Fruit fly (Drosophila melanogaster) whole organism, embryonic: ENCODE data around the gene CG31099.
A peak's percentile ranks its signal among the peaks of the same experiment; 100 is the strongest.

ENCODE experiments used
- Aef1 ChIP-seq: fragments of 200-800 bp; sonication (Bioruptor generic); IDR thresholded peaks from 3 replicates; pipeline ENCODE4 v1.3.6; 2022; ENCODE audit warnings: missing biosample characterization, missing genetic modification characterization
- BEAF-32 ChIP-seq: fragments of 200-800 bp; sonication (Bioruptor generic); optimal IDR thresholded peaks from 3 replicates; lab custom pipeline; 2017; ENCODE audit warnings: missing biosample characterization, missing genetic modification characterization, mild to moderate bottlenecking, moderate library complexity, missing genetic modification reagents
- CG10147 ChIP-seq: fragments of 200-800 bp; sonication (Bioruptor generic); optimal IDR thresholded peaks from 2 replicates; lab custom pipeline; 2019; ENCODE audit warnings: missing biosample characterization, mild to moderate bottlenecking, missing genetic modification characterization, moderate library complexity
- CG10209 ChIP-seq: fragments of 200-800 bp; sonication (Bioruptor generic); optimal IDR thresholded peaks from 3 replicates; lab custom pipeline; 2017; ENCODE audit warnings: missing biosample characterization, mild to moderate bottlenecking, missing genetic modification characterization, missing genetic modification reagents
- CG10267 ChIP-seq: fragments of 200-800 bp; sonication (Bioruptor generic); optimal IDR thresholded peaks from 2 replicates; lab custom pipeline; 2018; ENCODE audit warnings: missing biosample characterization, mild to moderate bottlenecking, missing genetic modification characterization, moderate library complexity
- CG10274 ChIP-seq: fragments of 200-800 bp; sonication (Bioruptor generic); optimal IDR thresholded peaks from 3 replicates; lab custom pipeline; 2017; ENCODE audit warnings: missing biosample characterization, mild to moderate bottlenecking, missing genetic modification characterization
- CG11695 ChIP-seq: fragments of 200-800 bp; sonication (Bioruptor generic); IDR thresholded peaks from 3 replicates; pipeline ENCODE4 v1.3.6; 2022; ENCODE audit warnings: missing biosample characterization, missing genetic modification characterization
- CG13287 ChIP-seq: fragments of 200-800 bp; sonication (Bioruptor generic); IDR thresholded peaks from 2 replicates; pipeline ENCODE4 v1.3.6; 2022; ENCODE audit warnings: missing biosample characterization, missing genetic modification characterization; ENCODE audit not compliant: partially characterized antibody
- CG2712 ChIP-seq: fragments of 200-800 bp; optimal IDR thresholded peaks from 3 replicates; lab custom pipeline; 2019; ENCODE audit warnings: missing biosample characterization, mild to moderate bottlenecking, missing genetic modification characterization, moderate library complexity
- CG4617 ChIP-seq: fragments of 200-800 bp; sonication (Bioruptor generic); optimal IDR thresholded peaks from 3 replicates; lab custom pipeline; 2016; ENCODE audit warnings: missing biosample characterization, missing genetic modification characterization, borderline replicate concordance
- CG4707 ChIP-seq: fragments of 200-800 bp; sonication (Bioruptor generic); optimal IDR thresholded peaks from 2 replicates; lab custom pipeline; 2018; ENCODE audit warnings: missing biosample characterization, mild to moderate bottlenecking, missing genetic modification characterization, moderate library complexity
- CG6791 ChIP-seq: fragments of 200-800 bp; sonication (Bioruptor generic); IDR thresholded peaks from 3 replicates; pipeline ENCODE4 v1.3.6; 2022; ENCODE audit warnings: missing biosample characterization, missing genetic modification characterization; ENCODE audit not compliant: partially characterized antibody
- CG6813 ChIP-seq: fragments of 200-800 bp; sonication (Bioruptor generic); optimal IDR thresholded peaks from 2 replicates; lab custom pipeline; 2017; ENCODE audit warnings: missing biosample characterization, missing genetic modification characterization, mild to moderate bottlenecking, moderate library complexity, missing genetic modification reagents
- CG7786 ChIP-seq: fragments of 200-800 bp; sonication (Bioruptor generic); optimal IDR thresholded peaks from 2 replicates; lab custom pipeline; 2016; ENCODE audit warnings: missing biosample characterization, missing genetic modification characterization
- CG9727 ChIP-seq: fragments of 200-800 bp; sonication (Bioruptor generic); optimal IDR thresholded peaks from 3 replicates; lab custom pipeline; 2017; ENCODE audit warnings: missing biosample characterization, mild to moderate bottlenecking, missing genetic modification characterization
- CG9797 ChIP-seq: fragments of 200-800 bp; sonication (Bioruptor generic); optimal IDR thresholded peaks from 3 replicates; lab custom pipeline; 2018; ENCODE audit warnings: missing biosample characterization, mild to moderate bottlenecking, missing genetic modification characterization
- CHES-1-like ChIP-seq: fragments of 200-800 bp; sonication (Bioruptor generic); optimal IDR thresholded peaks from 2 replicates; lab custom pipeline; 2016; ENCODE audit warnings: missing biosample characterization, missing genetic modification characterization
- Dll ChIP-seq: fragments of 200-800 bp; sonication (Bioruptor generic); IDR thresholded peaks from 4 replicates; pipeline ENCODE4 v1.3.6; 2022; ENCODE audit warnings: missing biosample characterization, missing genetic modification characterization; ENCODE audit not compliant: partially characterized antibody
- Dp ChIP-seq: fragments of 200-800 bp; sonication (Bioruptor generic); optimal IDR thresholded peaks from 2 replicates; lab custom pipeline; 2018; ENCODE audit warnings: missing biosample characterization, mild to moderate bottlenecking, missing genetic modification characterization, moderate library complexity
- Elba2 ChIP-seq: fragments of 200-800 bp; sonication (Bioruptor generic); optimal IDR thresholded peaks from 3 replicates; lab custom pipeline; 2016; ENCODE audit warnings: missing biosample characterization, missing genetic modification characterization
- MBD-R2 ChIP-seq: fragments of 200-800 bp; sonication (Bioruptor generic); IDR thresholded peaks from 2 replicates; pipeline ENCODE4 v1.3.6; 2022; ENCODE audit warnings: missing biosample characterization, missing genetic modification characterization
- MESR4 ChIP-seq: fragments of 200-800 bp; sonication (Bioruptor generic); optimal IDR thresholded peaks from 2 replicates; lab custom pipeline; 2018; ENCODE audit warnings: missing biosample characterization, mild to moderate bottlenecking, missing genetic modification characterization, moderate library complexity
- Sin3A ChIP-seq: fragments of >200 bp; optimal IDR thresholded peaks from 2 replicates; lab custom pipeline; 2018
- YL-1 ChIP-seq: fragments of 200-800 bp; sonication (Bioruptor generic); optimal IDR thresholded peaks from 3 replicates; lab custom pipeline; 2017; ENCODE audit warnings: missing biosample characterization, mild to moderate bottlenecking, missing genetic modification characterization
- bigmax ChIP-seq: fragments of 200-800 bp; sonication (Bioruptor generic); optimal IDR thresholded peaks from 2 replicates; lab custom pipeline; 2018; ENCODE audit warnings: missing biosample characterization, mild to moderate bottlenecking, missing genetic modification characterization
- chinmo ChIP-seq: fragments of 200-800 bp; sonication (Bioruptor generic); IDR thresholded peaks from 4 replicates; pipeline ENCODE4 v1.3.6; 2022; ENCODE audit warnings: missing biosample characterization, missing genetic modification characterization; ENCODE audit not compliant: partially characterized antibody
- chm ChIP-seq: fragments of 200-800 bp; sonication (Bioruptor generic); IDR thresholded peaks from 2 replicates; pipeline ENCODE4 v1.3.6; 2022; ENCODE audit warnings: missing biosample characterization, missing genetic modification characterization
- ci ChIP-seq: fragments of 200-800 bp; sonication (Bioruptor generic); IDR thresholded peaks from 3 replicates; pipeline ENCODE4 v1.3.6; 2022; ENCODE audit warnings: missing biosample characterization, missing genetic modification characterization
- crp ChIP-seq, 2 experiments: fragments of 200-800 bp; sonication (Bioruptor generic); optimal IDR thresholded peaks; 2 replicates in 1 of 2; 3 replicates in 1 of 2; lab custom pipeline; 2017; ENCODE audit warnings: missing biosample characterization in 2 of 2, missing genetic modification characterization in 2 of 2, mild to moderate bottlenecking in 1 of 2, moderate library complexity in 1 of 2
- fd96Cb ChIP-seq: fragments of 200-800 bp; sonication (Bioruptor generic); optimal IDR thresholded peaks from 2 replicates; lab custom pipeline; 2018; ENCODE audit warnings: missing biosample characterization, mild to moderate bottlenecking, missing genetic modification characterization, moderate library complexity
- gfzf ChIP-seq: fragments of 200-800 bp; sonication (Bioruptor generic); optimal IDR thresholded peaks from 2 replicates; lab custom pipeline; 2016; ENCODE audit warnings: missing biosample characterization, mild to moderate bottlenecking, missing genetic modification characterization, moderate library complexity
- kah ChIP-seq: fragments of 200-800 bp; sonication (Bioruptor generic); optimal IDR thresholded peaks from 2 replicates; lab custom pipeline; 2018; ENCODE audit warnings: missing biosample characterization, mild to moderate bottlenecking, missing genetic modification characterization
- lilli ChIP-seq: fragments of 200-800 bp; sonication (Bioruptor generic); optimal IDR thresholded peaks from 3 replicates; lab custom pipeline; 2016; ENCODE audit warnings: missing biosample characterization, missing genetic modification characterization
- lola ChIP-seq, 3 experiments: fragments of >200 bp in 2 of 3; fragments of 200-800 bp in 1 of 3; sonication (Bioruptor generic) in 1 of 3; optimal IDR thresholded peaks; 2 replicates each; lab custom pipeline; 2017 to 2019; ENCODE audit warnings: missing biosample characterization in 3 of 3, missing genetic modification characterization in 3 of 3, mild to moderate bottlenecking in 1 of 3, moderate library complexity in 1 of 3
- maf-S ChIP-seq: fragments of 200-800 bp; sonication (Bioruptor generic); optimal IDR thresholded peaks from 2 replicates; lab custom pipeline; 2016; ENCODE audit warnings: missing biosample characterization, missing genetic modification characterization
- mld ChIP-seq: fragments of 200-800 bp; sonication (Bioruptor generic); IDR thresholded peaks from 3 replicates; pipeline ENCODE4 v1.3.6; 2022; ENCODE audit warnings: missing biosample characterization, missing genetic modification characterization; ENCODE audit not compliant: partially characterized antibody
- pita ChIP-seq: fragments of 200-800 bp; sonication (Bioruptor generic); optimal IDR thresholded peaks from 2 replicates; lab custom pipeline; 2017; ENCODE audit warnings: missing biosample characterization, mild to moderate bottlenecking, missing genetic modification characterization
- pzg ChIP-seq: fragments of 200-800 bp; sonication (Bioruptor generic); optimal IDR thresholded peaks from 3 replicates; lab custom pipeline; 2018; ENCODE audit warnings: missing biosample characterization, mild to moderate bottlenecking, missing genetic modification characterization, moderate library complexity
- scrt ChIP-seq: fragments of 200-800 bp; sonication (Bioruptor generic); optimal IDR thresholded peaks from 2 replicates; lab custom pipeline; 2018; ENCODE audit warnings: missing biosample characterization, mild to moderate bottlenecking, missing genetic modification characterization, moderate library complexity
- sna ChIP-seq: fragments of 200-800 bp; sonication (Bioruptor generic); IDR thresholded peaks from 2 replicates; pipeline ENCODE4 v1.3.6; 2022; ENCODE audit warnings: missing biosample characterization, missing genetic modification characterization; ENCODE audit not compliant: partially characterized antibody
- stwl ChIP-seq: fragments of 200-800 bp; sonication (Bioruptor generic); optimal IDR thresholded peaks from 3 replicates; lab custom pipeline; 2018; ENCODE audit warnings: missing biosample characterization, mild to moderate bottlenecking, missing genetic modification characterization, moderate library complexity
- ttk ChIP-seq: fragments of 200-800 bp; sonication (Bioruptor generic); IDR thresholded peaks from 2 replicates; pipeline ENCODE4 v2.1.2; 2022; ENCODE audit warnings: missing biosample characterization, missing genetic modification characterization
- tup ChIP-seq: fragments of 200-800 bp; sonication (Bioruptor generic); optimal IDR thresholded peaks from 2 replicates; lab custom pipeline; 2016; ENCODE audit warnings: missing biosample characterization, mild to moderate bottlenecking, missing genetic modification characterization, moderate library complexity
- twi ChIP-seq: fragments of 200-800 bp; optimal IDR thresholded peaks from 2 replicates; lab custom pipeline; 2019; ENCODE audit warnings: missing biosample characterization, mild to moderate bottlenecking, missing genetic modification characterization, moderate library complexity
- unc-4 ChIP-seq: fragments of 200-800 bp; sonication (Bioruptor generic); IDR thresholded peaks from 2 replicates; pipeline ENCODE4 v1.3.6; 2022; ENCODE audit warnings: missing biosample characterization, missing genetic modification characterization; ENCODE audit not compliant: partially characterized antibody
- vvl ChIP-seq: fragments of 200-800 bp; sonication (Bioruptor generic); IDR thresholded peaks from 2 replicates; pipeline ENCODE4 v1.3.6; 2022; ENCODE audit warnings: missing biosample characterization, missing genetic modification characterization

CG31099 gene

dm6 chr3R:25335065-25335464, 24.3 kb upstream of the CG31099 start, which contains the start of the genes CG10669 and CG11902:
Gene CG10669, minus strand, starts transcription at chr3R:25335243.
Gene CG11902, plus strand, starts transcription at chr3R:25335257.
- TF ChIP-seq ttk (GFP tag; lab: Robert Waterston, UW) (no peak), CG9797 (GFP tag; lab: Kevin White, UChicago) (peak; percentile 60), YL-1 (GFP tag; lab: Kevin White, UChicago) (peak; percentile 8), scrt (GFP tag; lab: Kevin White, UChicago) (peak; percentile 23), Dll (GFP tag; lab: Robert Waterston, UW) (0 out of 4 replicates have a peak, but pooled peaks have one; percentile 31), fd96Cb (tag; lab: Kevin White, UChicago) (no peak), MBD-R2 (GFP tag; lab: Robert Waterston, UW) (peak; percentile 97), lola (GFP tag; optimal IDR thresholded peaks at IDR 0.05; lab: Kevin White, UChicago) (no peak), tup (GFP tag; lab: Kevin White, UChicago) (no peak), CG7786 (GFP tag; lab: Kevin White, UChicago) (no peak), unc-4 (0 out of 2 replicates have a peak, but pooled peaks have one; percentile 14), Dp (GFP tag; lab: Kevin White, UChicago) (peak; percentile 3), CG10147 (GFP tag; lab: Kevin White, UChicago) (no peak), MESR4 (peak; percentile 39), bigmax (GFP tag; lab: Kevin White, UChicago) (peak; percentile 3), pzg (GFP tag; lab: Kevin White, UChicago) (peak; percentile 40), gfzf (GFP tag; lab: Kevin White, UChicago) (peak; percentile 47), Aef1 (GFP tag; lab: Robert Waterston, UW) (no peak), CG13287 (GFP tag; lab: Robert Waterston, UW) (peak; percentile 26; the same call in 1 of the 2 replicates), twi (no peak), CG4707 (GFP tag; lab: Kevin White, UChicago) (no peak), CG2712 (tag; lab: Kevin White, UChicago) (no peak), ci (GFP tag; lab: Robert Waterston, UW) (0 out of 3 replicates have a peak, but pooled peaks have one; percentile 9), CG9727 (GFP tag; lab: Kevin White, UChicago) (no peak), crp (GFP tag; optimal IDR thresholded peaks at IDR 0.05; lab: Kevin White, UChicago) (peak; percentile 86 to 98), maf-S (GFP tag; lab: Kevin White, UChicago) (no peak), mld (GFP tag; lab: Robert Waterston, UW) (no peak), lilli (GFP tag; lab: Kevin White, UChicago) (no peak), CG10274 (GFP tag; lab: Kevin White, UChicago) (no peak), chinmo (GFP tag; lab: Robert Waterston, UW) (peak; percentile 50; the same call in 1 of the 4 replicates), CG10267 (tag; lab: Kevin White, UChicago) (peak; percentile 91), CG4617 (GFP tag; lab: Kevin White, UChicago) (peak; percentile 29), BEAF-32 (GFP tag; lab: Kevin White, UChicago) (peak; percentile 11), Sin3A (lab: Kevin White, UChicago) (peak; percentile 3), vvl (GFP tag; lab: Robert Waterston, UW) (no peak), chm (GFP tag; lab: Robert Waterston, UW) (no peak), pita (GFP tag; lab: Kevin White, UChicago) (no peak), CG6813 (GFP tag; lab: Kevin White, UChicago) (no peak), Elba2 (GFP tag; lab: Kevin White, UChicago) (peak; percentile 18), CG6791 (GFP tag; lab: Robert Waterston, UW) (0 out of 3 replicates have a peak, but pooled peaks have one; percentile 23), stwl (tag; lab: Kevin White, UChicago) (peak; percentile 76), CG11695 (GFP tag; lab: Robert Waterston, UW) (no peak), CHES-1-like (no peak), kah (peak; percentile 14), CG10209 (GFP tag; lab: Kevin White, UChicago) (no peak), sna (GFP tag; lab: Robert Waterston, UW) (peak; percentile 41; the same call in 1 of the 2 replicates)
